Worm (Caenorhabditis elegans) whole organism, L4 larva: ENCODE measurements around the gene clec-218.

ENCODE experiments used
- ama-1 ChIP-seq: fragments of 150-350 bp; optimal IDR thresholded peaks from 2 replicates; lab custom pipeline; 2014; ENCODE audit warnings: inconsistent platforms, mixed read lengths
- ces-1 ChIP-seq: fragments of 150-350 bp; sonication (generic microtip); optimal IDR thresholded peaks from 4 replicates; lab custom pipeline; 2014; ENCODE audit warnings: missing biosample characterization, missing genetic modification reagents, missing genetic modification characterization
- dve-1 ChIP-seq: sonication (generic microtip); optimal IDR thresholded peaks from 2 replicates; lab custom pipeline; 2017; ENCODE audit warnings: antibody characterized with exemption, mild to moderate bottlenecking, missing genetic modification characterization, missing compliant biosample characterization; ENCODE audit not compliant: insufficient read depth
- egl-27 ChIP-seq: sonication (generic microtip); optimal IDR thresholded peaks from 3 replicates; lab custom pipeline; 2017; ENCODE audit warnings: missing biosample characterization, missing genetic modification reagents, missing genetic modification characterization
- lim-7 ChIP-seq: fragments of 200-800 bp; sonication (Bioruptor generic); IDR thresholded peaks from 2 replicates; pipeline ENCODE4 v1.3.6; 2022; ENCODE audit warnings: missing genetic modification characterization, missing compliant biosample characterization
- lin-15B ChIP-seq: fragments of 150-350 bp; sonication (generic microtip); optimal IDR thresholded peaks from 3 replicates; lab custom pipeline; 2014; ENCODE audit warnings: missing biosample characterization, missing genetic modification characterization
- lsy-2 ChIP-seq, 2 experiments: fragments of 150-350 bp in 1 of 2; sonication (generic microtip) in 1 of 2; optimal IDR thresholded peaks; 2 replicates each; lab custom pipeline; 2014 to 2017; ENCODE audit warnings: missing biosample characterization in 2 of 2, missing genetic modification characterization in 2 of 2
- set-16 ChIP-seq: fragments of 200-800 bp; sonication (Bioruptor generic); IDR thresholded peaks from 2 replicates; pipeline ENCODE4 v1.3.6; 2022; ENCODE audit warnings: missing genetic modification reagents, missing genetic modification characterization, missing compliant biosample characterization
- zag-1 ChIP-seq: fragments of 150-350 bp; optimal IDR thresholded peaks from 2 replicates; lab custom pipeline; 2014; ENCODE audit warnings: missing biosample characterization, missing genetic modification characterization

DNA sequence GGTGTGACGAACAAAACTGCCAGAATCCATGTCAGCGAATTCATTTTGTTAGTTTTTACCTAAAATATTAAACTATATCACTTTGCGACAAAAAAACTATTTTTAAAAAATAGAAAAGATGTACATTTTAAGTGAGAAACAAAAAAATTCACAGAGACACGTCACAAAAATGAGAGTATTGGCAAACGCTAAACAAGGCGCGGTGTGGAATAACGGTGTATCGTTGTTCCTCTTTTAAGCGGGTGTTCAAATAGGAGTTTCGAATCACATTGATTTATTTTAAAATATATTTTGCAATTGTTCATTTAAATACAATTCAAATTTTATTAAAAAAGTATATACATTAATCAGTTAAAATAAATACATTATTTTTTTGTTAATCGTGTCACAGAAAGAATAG is 5.2 kb upstream of the clec-218 start, which contains the start of gene sel-9:
- TF ChIP-seq ces-1 (GFP tag; lab: Kevin White, UChicago) (no peak), egl-27 (tag; lab: Kevin White, UChicago) (no peak), ama-1 (lab: Kevin White, UChicago) (no peak), zag-1 (tag; lab: Kevin White, UChicago) (no peak), lim-7 (GFP tag; lab: Robert Waterston, UW) (no peak), set-16 (no peak), dve-1 (peak; percentile 37), lsy-2 (tag; optimal IDR thresholded peaks at IDR 0.05; lab: Kevin White, UChicago) (no peak), lin-15B (tag; lab: Kevin White, UChicago) (no peak)
